Fruit fly (Drosophila melanogaster): Measurements from ENCODE around the gene CG18507.

DNA sequence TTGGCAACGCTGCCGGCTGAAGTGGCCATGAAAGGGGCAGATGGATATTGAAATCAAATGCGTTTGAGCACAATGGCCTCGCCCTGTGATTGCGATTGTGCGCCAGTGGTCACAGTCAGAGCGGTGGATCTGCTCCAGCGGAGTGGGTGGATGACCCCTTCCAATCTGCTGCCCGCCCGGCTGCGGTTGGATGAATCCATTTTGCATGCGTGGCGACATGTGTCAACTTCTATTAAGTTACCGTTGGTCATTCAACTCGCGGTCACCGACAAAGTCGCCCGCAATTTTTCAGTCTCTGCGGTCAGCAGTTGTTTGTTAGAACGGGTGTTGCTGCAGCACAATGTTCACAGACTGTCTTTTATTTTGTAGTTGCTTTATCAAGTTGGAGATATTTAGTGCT is 49.7 kb upstream of the CG18507 start:
- TF ChIP-seq kay (GFP tag; ENCODE audit: borderline replicate concordance) (no peak), Mnt (GFP tag; optimal IDR thresholded peaks at IDR 0.05) (no peak), tj (GFP tag; optimal IDR thresholded peaks at IDR 0.05) (no peak), cnc (optimal IDR thresholded peaks at IDR 0.05) (no peak), toe (GFP tag; optimal IDR thresholded peaks at IDR 0.05) (no peak), CG1620 (GFP tag; optimal IDR thresholded peaks at IDR 0.05) (no peak), CG14711 (tag; optimal IDR thresholded peaks at IDR 0.05) (no peak), ovo (GFP tag; optimal IDR thresholded peaks at IDR 0.05) (no peak), CG5204 (GFP tag; optimal IDR thresholded peaks at IDR 0.05) (no peak), CG7101 (tag; optimal IDR thresholded peaks at IDR 0.05) (no peak), bab1 (GFP tag; optimal IDR thresholded peaks at IDR 0.05) (no peak), cic (GFP tag; optimal IDR thresholded peaks at IDR 0.05) (no peak), CG12768 (GFP tag; optimal IDR thresholded peaks at IDR 0.05) (no peak), CG7045 (GFP tag; optimal IDR thresholded peaks at IDR 0.05) (no peak)
